Worm (Caenorhabditis elegans): ENCODE measurements around the gene srz-100.

- TF ChIP-seq nhr-28 (tag; optimal IDR thresholded peaks at IDR 0.05) (no peak), nhr-76 (tag; optimal IDR thresholded peaks at IDR 0.05) (no peak), hlh-4 (tag; optimal IDR thresholded peaks at IDR 0.05) (no peak), fkh-10 (GFP tag; optimal IDR thresholded peaks at IDR 0.05) (no peak), aly-2 (tag; optimal IDR thresholded peaks at IDR 0.05) (no peak), nhr-71 (tag; optimal IDR thresholded peaks at IDR 0.05) (no peak)
These were observed 37.2 kb upstream of the srz-100 start, which contains the start of gene srz-101 for ce11 chrV:16694538-16694937.
